Worm (Caenorhabditis elegans) whole organism, dauer: ENCODE data around the gene Y7A5A.13.

Experiments used
- unc-62 ChIP-seq: sonication (generic microtip); optimal IDR thresholded peaks from 2 replicates; lab custom pipeline; 2017; ENCODE audit warnings: missing biosample characterization, missing genetic modification reagents, missing genetic modification characterization

Gene Y7A5A.13

DNA sequence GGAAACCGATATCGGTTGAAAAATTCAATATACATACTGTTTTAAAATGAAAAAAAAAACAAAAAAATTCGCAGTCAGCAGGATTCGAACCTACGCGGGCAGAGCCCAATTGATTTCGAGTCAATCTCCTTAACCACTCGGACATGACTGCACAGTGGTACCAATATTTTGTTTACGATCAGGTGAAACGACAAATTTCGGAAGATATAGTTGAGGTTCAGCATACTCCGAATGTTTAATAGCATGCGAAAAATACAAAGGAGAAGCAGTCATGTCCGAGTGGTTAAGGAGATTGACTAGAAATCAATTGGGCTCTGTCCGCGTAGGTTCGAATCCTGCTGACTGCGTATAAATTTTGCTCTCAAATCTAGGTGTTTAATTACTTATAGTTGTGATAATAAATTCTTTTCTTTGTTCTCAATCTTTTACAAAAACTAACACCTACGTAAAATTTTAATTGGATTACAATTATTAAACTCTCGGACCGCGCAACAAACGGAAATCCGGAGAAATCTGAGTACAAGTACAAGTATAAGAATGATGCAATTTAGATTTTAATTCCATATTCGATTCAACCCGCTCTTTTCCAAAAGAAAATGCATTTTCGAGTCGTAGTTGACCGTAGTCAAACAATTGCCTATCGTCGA, at the start of gene Y7A5A.13:
Y7A5A.13 (plus strand) TSS at position 597 of the 647 bp plus-strand sequence.
- no peak for TF ChIP-seq unc-62 (GFP tag; lab: Kevin White, UChicago)

- TF ChIP-seq unc-62 (GFP tag; lab: Kevin White, UChicago) = no peak
These were observed 48.7 kb upstream of the Y7A5A.13 start for ce11 chrX:15724994-15725393.

DNA sequence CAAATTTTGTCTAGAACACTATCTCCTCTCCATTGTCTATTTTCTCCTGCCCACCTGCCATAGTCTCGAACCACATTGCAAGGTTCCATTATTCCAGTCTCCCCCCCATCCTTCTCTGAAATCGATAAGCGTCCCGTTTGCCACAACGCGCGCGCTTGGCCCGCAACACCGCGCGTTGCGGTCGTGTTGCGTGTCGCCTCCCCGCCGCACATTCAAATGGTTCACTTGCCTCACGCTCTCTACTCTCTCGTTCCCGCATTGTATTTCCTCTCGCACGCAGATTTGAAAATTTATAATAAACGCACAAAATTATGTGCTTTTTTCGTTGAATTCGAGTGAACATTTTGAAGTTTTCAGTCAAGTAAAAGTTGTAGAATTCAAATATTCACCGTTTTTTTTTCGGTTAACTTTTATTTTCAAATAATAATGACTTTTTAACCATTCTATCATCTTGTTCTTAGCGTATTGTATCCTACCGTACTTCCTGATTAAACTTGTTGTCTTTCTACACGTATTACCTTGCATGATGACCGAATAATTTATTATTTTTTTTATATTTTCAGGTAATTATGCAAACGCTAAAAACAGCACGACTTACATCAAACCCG, 48.0 kb upstream of the Y7A5A.13 start, which contains the start of gene lin-15B:
lin-15B (plus strand) TSS at position 558 of the 608 bp plus-strand sequence.
- no peak for TF ChIP-seq unc-62 (GFP tag; lab: Kevin White, UChicago)

DNA sequence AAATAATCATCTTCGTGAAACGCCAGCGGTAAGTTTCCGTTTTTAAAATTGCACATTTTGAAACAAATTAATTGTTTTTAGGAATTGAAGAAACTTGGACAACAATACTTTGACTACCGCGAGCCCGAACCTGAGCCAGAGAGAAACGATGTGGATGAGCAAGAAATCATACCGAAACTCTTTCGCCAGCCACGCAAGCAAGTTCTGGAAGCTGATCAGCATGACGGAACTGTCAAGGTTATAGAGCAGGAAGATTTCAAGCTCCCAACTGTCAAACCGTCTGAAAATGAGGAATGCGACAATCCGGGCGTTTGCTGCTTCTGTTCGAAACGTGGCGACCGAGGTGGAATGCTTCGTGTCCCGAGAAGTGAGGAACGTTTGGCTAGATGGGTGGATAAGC, 43.3 kb upstream of the Y7A5A.13 start:
- TF ChIP-seq unc-62 (GFP tag; lab: Kevin White, UChicago) = no peak

ce11 chrX:15731668-15732067, 42.0 kb upstream of the Y7A5A.13 start, which contains the start of gene lin-15A:
TSS of gene lin-15A (plus strand) at chrX:15731968.
- no peak for TF ChIP-seq unc-62 (GFP tag; lab: Kevin White, UChicago)

- no peak for TF ChIP-seq unc-62 (GFP tag; lab: Kevin White, UChicago)
These were observed 37.2 kb upstream of the Y7A5A.13 start for ce11 chrX:15736419-15736818.

- TF ChIP-seq unc-62 (GFP tag; lab: Kevin White, UChicago) = no peak
These were observed 33.1 kb upstream of the Y7A5A.13 start, which contains the start of gene srg-64 for ce11 chrX:15740526-15740925. TSS of gene srg-64 (minus strand) at chrX:15740626.

DNA sequence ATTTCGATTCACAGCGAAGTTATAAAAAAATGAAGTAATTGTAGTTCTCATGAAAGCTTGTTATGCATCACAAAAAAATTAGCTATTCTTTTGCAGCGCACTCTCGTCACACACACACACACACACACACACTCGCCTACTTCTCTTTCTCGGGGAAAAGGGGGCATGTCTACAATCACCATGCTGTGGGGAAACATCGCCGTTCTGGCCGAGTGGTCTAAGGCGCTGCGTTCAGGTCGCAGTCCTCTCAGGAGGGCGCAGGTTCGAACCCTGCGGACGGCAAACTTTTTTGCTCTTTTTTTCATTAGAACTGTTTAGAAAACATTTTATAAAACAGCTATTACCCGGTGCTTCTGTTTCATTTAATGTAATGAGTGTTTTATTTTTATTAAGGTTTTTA, 31.8 kb upstream of the Y7A5A.13 start:
- no peak for TF ChIP-seq unc-62 (GFP tag; lab: Kevin White, UChicago)

DNA sequence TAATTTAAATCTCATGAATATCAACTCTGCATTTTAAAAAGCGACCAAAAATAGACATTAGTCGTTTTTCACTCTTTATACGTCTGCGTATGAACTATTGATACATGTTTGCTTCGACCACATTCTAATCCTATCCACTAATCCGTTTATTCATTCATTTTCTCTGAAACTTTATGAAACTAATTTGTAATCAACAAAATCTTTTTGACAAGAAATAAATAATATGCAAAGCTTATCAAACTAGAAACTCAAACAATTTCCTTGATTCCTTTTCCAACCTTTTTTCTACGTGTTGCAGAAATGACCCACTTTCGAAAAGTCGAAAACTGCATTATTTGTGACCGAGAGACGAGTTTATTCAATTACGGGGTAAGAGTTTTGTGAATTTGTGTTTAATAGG, 31.3 kb upstream of the Y7A5A.13 start, which contains the start of gene nhr-255:
nhr-255 (plus strand) TSS at position 301 of the 400 bp plus-strand sequence.
- no peak for TF ChIP-seq unc-62 (GFP tag; lab: Kevin White, UChicago)

DNA sequence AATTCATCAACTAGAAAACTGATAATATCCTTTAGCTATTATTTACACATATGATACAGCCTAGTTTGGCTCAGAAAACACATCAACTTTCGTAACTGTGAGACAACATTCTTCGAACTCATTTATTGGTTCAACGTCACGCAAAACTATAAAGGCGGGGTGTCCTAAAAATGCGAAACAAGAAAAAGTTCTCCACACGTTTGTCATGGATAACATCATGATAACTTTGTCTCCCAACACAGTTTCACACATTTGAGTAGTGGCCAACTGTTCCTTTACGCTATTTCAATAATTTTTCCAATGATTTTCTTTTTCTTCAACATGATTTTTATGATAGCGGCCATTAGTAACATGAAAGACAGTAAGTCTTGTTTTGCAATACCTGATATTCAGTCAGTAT, 27.0 kb upstream of the Y7A5A.13 start, which contains the start of gene srxa-9:
srxa-9 (plus strand) TSS at position 301 of the 400 bp plus-strand sequence.
- no peak for TF ChIP-seq unc-62 (GFP tag; lab: Kevin White, UChicago)

DNA sequence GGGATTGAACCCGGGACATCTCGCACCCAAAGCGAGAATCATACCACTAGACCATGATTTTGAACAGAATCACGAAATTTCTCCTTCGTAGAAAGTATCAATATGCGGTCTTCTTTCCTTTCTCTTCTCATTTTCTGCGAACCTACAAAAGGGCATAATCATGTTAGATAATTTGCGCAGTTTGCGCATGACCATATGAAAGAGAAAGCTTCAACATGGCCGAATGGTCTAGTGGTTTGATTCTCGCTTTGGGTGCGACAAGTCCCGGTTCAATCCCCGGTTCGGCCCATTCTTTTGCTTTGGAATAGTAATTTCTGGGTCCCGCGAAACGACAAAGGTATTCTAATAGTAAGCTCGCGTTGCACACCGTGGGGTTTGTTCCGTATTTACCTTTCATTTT, 25.8 kb upstream of the Y7A5A.13 start:
- no peak for TF ChIP-seq unc-62 (GFP tag; lab: Kevin White, UChicago)

- no peak for TF ChIP-seq unc-62 (GFP tag; lab: Kevin White, UChicago)
These were observed 22.4 kb upstream of the Y7A5A.13 start for ce11 chrX:15751245-15751644.

- TF ChIP-seq unc-62 (GFP tag; lab: Kevin White, UChicago) = no peak
These were observed 16.5 kb upstream of the Y7A5A.13 start, which contains the start of gene wrt-4 for ce11 chrX:15757169-15757568. TSS of gene wrt-4 (minus strand) at chrX:15757269.

ce11 chrX:15759222-15759621, 14.4 kb upstream of the Y7A5A.13 start:
- no peak for TF ChIP-seq unc-62 (GFP tag; lab: Kevin White, UChicago)

- no peak for TF ChIP-seq unc-62 (GFP tag; lab: Kevin White, UChicago)
These were observed 7.5 kb upstream of the Y7A5A.13 start, which contains the start of gene bus-17 for ce11 chrX:15766147-15766546. TSS of gene bus-17 (minus strand) at chrX:15766354.

ce11 chrX:15766861-15767260, 6.8 kb upstream of the Y7A5A.13 start:
- no peak for TF ChIP-seq unc-62 (GFP tag; lab: Kevin White, UChicago)
